Fruit fly (Drosophila melanogaster) whole organism: Measurements from ENCODE around the gene CG8260.

Experiments used
- CG8478 ChIP-seq: fragments of >200 bp; optimal IDR thresholded peaks from 2 replicates; lab custom pipeline; 2018; ENCODE audit warnings: inconsistent platforms
- EcR ChIP-seq, 2 experiments: fragments of >200 bp; optimal IDR thresholded peaks; 2 replicates each; lab custom pipeline; 2017; ENCODE audit warnings: missing biosample characterization in 2 of 2, missing genetic modification characterization in 2 of 2, missing genetic modification reagents in 2 of 2
- psq ChIP-seq: fragments of >200 bp; optimal IDR thresholded peaks from 2 replicates; lab custom pipeline; 2017
- usp ChIP-seq: fragments of >200 bp; optimal IDR thresholded peaks from 2 replicates; lab custom pipeline; 2017; ENCODE audit warnings: missing biosample characterization, missing genetic modification characterization, mixed read lengths

dm6 chrX:15731968-15732367 lies 24.1 kb upstream of the CG8260 start, which contains the start of gene CG8191:
- no peak for TF ChIP-seq usp (GFP tag; lab: Kevin White, UChicago)
- no peak for TF ChIP-seq EcR (GFP tag; optimal IDR thresholded peaks at IDR 0.05; lab: Kevin White, UChicago)
- TF ChIP-seq CG8478 (lab: Kevin White, UChicago), result no peak
- TF ChIP-seq psq (lab: Kevin White, UChicago), result no peak
